Worm (Caenorhabditis elegans): ENCODE results near the gene C36C9.4.

C36C9.4 gene

DNA sequence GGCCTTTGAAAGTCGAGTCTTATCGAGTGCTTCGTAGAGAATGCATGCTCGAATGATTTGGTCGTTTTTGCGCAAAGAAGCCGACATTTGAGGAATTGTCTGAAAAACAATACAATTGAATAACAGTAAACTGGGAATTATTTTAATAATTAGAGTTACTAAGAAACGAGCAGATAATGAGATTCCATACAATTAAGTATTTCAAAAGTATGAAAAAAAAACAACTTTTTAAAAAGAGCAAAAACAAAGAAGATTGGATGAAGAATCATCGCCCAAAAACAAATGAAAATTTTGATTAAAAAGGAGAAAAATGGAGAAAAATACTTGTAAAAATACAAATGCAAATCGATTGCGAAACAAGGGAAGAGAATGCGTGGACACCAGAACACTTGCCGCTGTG is 18.8 kb downstream of the C36C9.4 start, which contains the start of gene fbxa-170:
Gene fbxa-170, minus strand, starts transcription at position 101 of the 400 bp plus-strand sequence.
- TF ChIP-seq ama-1 (optimal IDR thresholded peaks at IDR 0.05): no peak
- TF ChIP-seq hmg-11 (tag; optimal IDR thresholded peaks at IDR 0.05): no peak
- TF ChIP-seq zag-1 (tag; optimal IDR thresholded peaks at IDR 0.05): no peak
- TF ChIP-seq nhr-23 (tag; optimal IDR thresholded peaks at IDR 0.05): no peak
- TF ChIP-seq nhr-25 (tag; optimal IDR thresholded peaks at IDR 0.05): no peak
- no peak for TF ChIP-seq nhr-237 (tag; optimal IDR thresholded peaks at IDR 0.05)
- no peak for TF ChIP-seq fos-1 (tag; optimal IDR thresholded peaks at IDR 0.05)
- TF ChIP-seq aly-2 (tag; optimal IDR thresholded peaks at IDR 0.05): no peak
- no peak for TF ChIP-seq nhr-43 (tag; optimal IDR thresholded peaks at IDR 0.05; ENCODE audit: poor library complexity, severe bottlenecking)
- no peak for TF ChIP-seq fkh-10 (GFP tag; optimal IDR thresholded peaks at IDR 0.05)
- no peak for TF ChIP-seq ZK546.5 (tag; optimal IDR thresholded peaks at IDR 0.05)

DNA sequence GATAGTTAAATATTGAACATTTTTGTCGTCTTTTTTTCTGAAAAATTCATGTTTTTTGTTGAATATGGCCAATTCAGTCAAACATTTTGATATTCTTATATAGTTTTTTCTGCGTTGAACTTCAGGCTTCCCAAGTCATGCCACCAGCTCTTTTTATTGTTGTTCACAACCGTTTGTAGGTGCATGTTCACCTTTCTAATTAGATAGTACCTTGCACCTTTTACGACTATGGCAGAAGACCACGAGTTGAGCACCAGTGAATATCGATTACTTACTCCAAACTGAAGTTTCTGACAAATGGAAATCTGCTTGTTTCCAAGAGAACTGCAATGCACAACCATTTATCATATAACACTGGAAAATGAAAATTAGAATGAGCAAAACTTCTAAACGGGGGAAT is 20.9 kb downstream of the C36C9.4 start:
- TF ChIP-seq ceh-16 (tag; optimal IDR thresholded peaks at IDR 0.05) (no peak), elt-1 (tag; optimal IDR thresholded peaks at IDR 0.05) (no peak), egl-5 (tag; optimal IDR thresholded peaks at IDR 0.05) (no peak), nhr-11 (tag; optimal IDR thresholded peaks at IDR 0.05) (no peak), daf-12 (tag; optimal IDR thresholded peaks at IDR 0.05) (no peak), ceh-82 (tag; optimal IDR thresholded peaks at IDR 0.05) (no peak), nfya-1 (tag; optimal IDR thresholded peaks at IDR 0.05; ENCODE audit: insufficient read depth) (no peak), mdl-1 (tag; optimal IDR thresholded peaks at IDR 0.05) (no peak), ceh-28 (tag; optimal IDR thresholded peaks at IDR 0.05) (no peak), nhr-23 (tag; optimal IDR thresholded peaks at IDR 0.05) (no peak)

DNA sequence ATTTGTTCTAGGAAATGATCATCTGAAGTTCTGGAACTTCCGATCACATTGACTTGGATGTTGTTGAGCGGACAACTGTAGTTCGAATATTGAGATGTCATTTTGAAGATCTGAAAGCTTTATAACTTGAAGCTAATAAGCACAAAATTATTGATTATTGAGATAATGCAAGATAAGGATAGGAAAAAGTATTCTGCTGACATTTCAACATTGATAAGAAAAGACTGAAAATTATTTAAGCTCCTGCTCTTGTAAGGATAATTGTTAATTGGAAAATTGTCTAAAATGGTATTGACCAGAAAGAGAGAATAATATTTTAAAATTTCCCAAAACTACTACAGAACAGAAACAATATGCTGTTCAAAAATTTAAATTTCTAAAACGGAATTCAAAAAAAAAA is 22.7 kb downstream of the C36C9.4 start, which contains the start of gene tbx-31:
Gene tbx-31, minus strand, starts transcription at position 101 of the 400 bp plus-strand sequence.
- TF ChIP-seq lsy-12 (tag; optimal IDR thresholded peaks at IDR 0.05): no peak
- no peak for TF ChIP-seq unc-62 (GFP tag; optimal IDR thresholded peaks at IDR 0.05)
- no peak for TF ChIP-seq nhr-23 (tag; optimal IDR thresholded peaks at IDR 0.05)
- no peak for TF ChIP-seq egl-27 (tag; optimal IDR thresholded peaks at IDR 0.05)
- TF ChIP-seq elt-2 (tag; optimal IDR thresholded peaks at IDR 0.05): no peak
- no peak for TF ChIP-seq nhr-77 (tag; optimal IDR thresholded peaks at IDR 0.05)
- TF ChIP-seq nfya-1 (tag; optimal IDR thresholded peaks at IDR 0.05; ENCODE audit: insufficient read depth): no peak
- TF ChIP-seq nhr-28 (tag; optimal IDR thresholded peaks at IDR 0.05): no peak

DNA sequence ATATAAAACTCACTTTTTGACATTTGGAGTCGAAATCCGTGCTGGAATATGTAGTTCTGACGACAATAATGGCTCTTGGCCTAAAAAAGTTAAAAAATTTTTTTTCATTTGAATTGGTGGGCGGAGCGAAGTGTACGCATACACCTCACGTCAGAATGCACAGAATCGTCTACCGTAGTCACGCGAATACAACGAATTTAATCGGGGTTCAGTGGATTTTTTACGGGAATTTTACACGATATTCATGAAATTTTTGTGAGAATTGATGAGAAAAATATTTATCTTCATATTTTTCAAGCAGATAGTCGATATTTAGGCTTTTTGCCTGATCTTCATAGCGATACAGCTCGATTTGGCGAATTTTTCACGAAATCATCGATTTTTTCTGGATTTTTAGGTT is 28.0 kb downstream of the C36C9.4 start, which contains the start of gene R09H3.3:
Gene R09H3.3, minus strand, starts transcription at position 101 of the 400 bp plus-strand sequence.
- TF ChIP-seq nhr-28 (tag; optimal IDR thresholded peaks at IDR 0.05) (no peak), nfya-1 (tag; optimal IDR thresholded peaks at IDR 0.05; ENCODE audit: insufficient read depth) (no peak), tbx-2 (tag; optimal IDR thresholded peaks at IDR 0.05) (no peak), nhr-43 (tag; optimal IDR thresholded peaks at IDR 0.05; ENCODE audit: poor library complexity, severe bottlenecking) (no peak), egl-5 (tag; optimal IDR thresholded peaks at IDR 0.05) (no peak), mml-1 (tag; optimal IDR thresholded peaks at IDR 0.05) (no peak), nhr-77 (tag; optimal IDR thresholded peaks at IDR 0.05) (no peak), lin-15B (tag; optimal IDR thresholded peaks at IDR 0.05) (no peak), fkh-2 (tag; optimal IDR thresholded peaks at IDR 0.05) (no peak), ztf-11 (tag; optimal IDR thresholded peaks at IDR 0.05) (no peak), skn-1 (tag; optimal IDR thresholded peaks at IDR 0.05) (no peak), aly-2 (tag; optimal IDR thresholded peaks at IDR 0.05) (no peak), hmg-11 (tag; optimal IDR thresholded peaks at IDR 0.05) (no peak), jun-1 (tag; optimal IDR thresholded peaks at IDR 0.05) (no peak)

DNA sequence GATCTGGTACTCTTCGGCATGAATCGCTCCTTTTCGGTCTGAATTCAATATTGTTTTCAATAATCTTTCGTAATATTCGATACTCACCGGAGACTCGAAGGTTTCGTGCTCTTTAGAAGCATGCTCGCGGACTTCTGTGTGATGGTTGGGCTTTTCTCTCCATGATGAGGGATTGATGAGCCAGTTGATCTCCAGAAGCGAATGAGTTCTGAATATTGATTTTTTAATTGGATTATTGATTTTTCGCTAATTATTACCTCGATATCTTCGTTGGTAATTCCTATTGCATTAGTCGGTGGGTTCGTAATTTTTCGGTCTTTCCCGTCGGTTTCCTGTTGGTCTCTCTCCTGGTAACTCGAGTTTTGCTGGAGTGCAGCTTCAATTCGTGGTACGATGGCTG is 29.7 kb downstream of the C36C9.4 start:
- TF ChIP-seq daf-12 (tag; optimal IDR thresholded peaks at IDR 0.05) (no peak), jun-1 (tag; optimal IDR thresholded peaks at IDR 0.05) (no peak), elt-3 (tag; optimal IDR thresholded peaks at IDR 0.05) (no peak), R02D3.7 (tag; optimal IDR thresholded peaks at IDR 0.05) (no peak), pqm-1 (tag; optimal IDR thresholded peaks at IDR 0.05) (no peak), lin-15B (tag; optimal IDR thresholded peaks at IDR 0.05) (no peak), zag-1 (tag; optimal IDR thresholded peaks at IDR 0.05) (no peak), ceh-28 (tag; optimal IDR thresholded peaks at IDR 0.05) (peak; percentile 19)
